In genomic region chrV:10677459-10677858, ce11 we compare ENCODE assay signal across 7 worm cellular contexts.
A peak's percentile ranks its signal among the peaks of the same experiment; 100 is the strongest.
TF ChIP-seq lines count a peak whose summit lies in the region.

No protein-coding gene starts in this region.

TF ChIP-seq in whole organism, L1 larva, 84 proteins besides CTCF, POLR2A, EP300 and RAD21 (continues in another document):
- peak; percentile 51 for TF ChIP-seq nhr-71 (tag; optimal IDR thresholded peaks at IDR 0.05; lab: Kevin White, UChicago)
- peak; percentile 5 for TF ChIP-seq mep-1 (tag; optimal IDR thresholded peaks at IDR 0.05; lab: Kevin White, UChicago)
- peak; percentile 18 for TF ChIP-seq unc-86 (tag; optimal IDR thresholded peaks at IDR 0.05; lab: Kevin White, UChicago)
- no peak for TF ChIP-seq ceh-90 (tag; optimal IDR thresholded peaks at IDR 0.05; lab: Kevin White, UChicago)
- no peak for TF ChIP-seq mdl-1 (tag; optimal IDR thresholded peaks at IDR 0.05; lab: Kevin White, UChicago)
- TF ChIP-seq lir-3 (tag; optimal IDR thresholded peaks at IDR 0.05; lab: Kevin White, UChicago; ENCODE audit: poor library complexity) = no peak
- TF ChIP-seq fkh-8 (tag; optimal IDR thresholded peaks at IDR 0.05; lab: Kevin White, UChicago) = peak; percentile 3
- peak; percentile 13 to 29 for TF ChIP-seq efl-1 (optimal IDR thresholded peaks at IDR 0.05; lab: Kevin White, UChicago)
- no peak for TF ChIP-seq efl-1 (GFP tag; optimal IDR thresholded peaks at IDR 0.05 in 1 of 2; lab: Kevin White, UChicago)
- no peak for TF ChIP-seq lin-13 (GFP tag; optimal IDR thresholded peaks at IDR 0.05; lab: Kevin White, UChicago)
- TF ChIP-seq dsc-1 (tag; optimal IDR thresholded peaks at IDR 0.05; lab: Kevin White, UChicago) = peak; percentile 50
- TF ChIP-seq zag-1 (tag; optimal IDR thresholded peaks at IDR 0.05; lab: Kevin White, UChicago) = peak; percentile 3
- no peak for TF ChIP-seq unc-62 (GFP tag; optimal IDR thresholded peaks at IDR 0.05; lab: Kevin White, UChicago)

TF ChIP-seq in whole organism, L2 larva, 48 proteins besides CTCF, POLR2A, EP300 and RAD21:
- TF ChIP-seq zag-1 (tag; optimal IDR thresholded peaks at IDR 0.05; lab: Kevin White, UChicago) (peak; percentile 70), Y55F3AM.14 (GFP tag; optimal IDR thresholded peaks at IDR 0.05; lab: Kevin White, UChicago) (peak; percentile 60), ama-1 (optimal IDR thresholded peaks at IDR 0.05; lab: Kevin White, UChicago) (no peak), crh-2 (tag; optimal IDR thresholded peaks at IDR 0.05; lab: Kevin White, UChicago) (peak; percentile 13), nhr-77 (tag; optimal IDR thresholded peaks at IDR 0.05; lab: Kevin White, UChicago) (no peak), unc-55 (GFP tag; optimal IDR thresholded peaks at IDR 0.05; lab: Kevin White, UChicago) (peak; percentile 66), lsy-2 (tag; optimal IDR thresholded peaks at IDR 0.05; lab: Kevin White, UChicago) (peak in 1 of 2 experiments; percentile 52), nhr-129 (tag; optimal IDR thresholded peaks at IDR 0.05; lab: Kevin White, UChicago) (peak; percentile 73), C34F6.9 (tag; optimal IDR thresholded peaks at IDR 0.05; lab: Kevin White, UChicago) (peak; percentile 81), lin-11 (tag; optimal IDR thresholded peaks at IDR 0.05; lab: Kevin White, UChicago) (peak; percentile 15), ZK546.5 (tag; optimal IDR thresholded peaks at IDR 0.05; lab: Kevin White, UChicago) (no peak), mdl-1 (tag; optimal IDR thresholded peaks at IDR 0.05; lab: Kevin White, UChicago) (peak in 1 of 2 experiments; percentile 41), F13H6.1 (tag; optimal IDR thresholded peaks at IDR 0.05; lab: Kevin White, UChicago) (peak; percentile 64)

TF ChIP-seq in whole organism, L3 larva, 47 proteins besides CTCF, POLR2A, EP300 and RAD21 (continues in another document):
- no peak for TF ChIP-seq unc-62 (GFP tag; optimal IDR thresholded peaks at IDR 0.05; lab: Kevin White, UChicago)
- peak; percentile 12 for TF ChIP-seq lin-15B (tag; optimal IDR thresholded peaks at IDR 0.05; lab: Kevin White, UChicago)
- no peak for TF ChIP-seq skn-1 (tag; optimal IDR thresholded peaks at IDR 0.05; lab: Kevin White, UChicago)
- TF ChIP-seq nhr-76 (tag; optimal IDR thresholded peaks at IDR 0.05; lab: Kevin White, UChicago) = no peak
- TF ChIP-seq nfya-1 (tag; optimal IDR thresholded peaks at IDR 0.05; lab: Kevin White, UChicago; ENCODE audit: insufficient read depth) = peak; percentile 63
- peak; percentile 24 for TF ChIP-seq ama-1 (optimal IDR thresholded peaks at IDR 0.05; lab: Kevin White, UChicago)
- no peak for TF ChIP-seq tbx-2 (tag; optimal IDR thresholded peaks at IDR 0.05; lab: Kevin White, UChicago)
- no peak for TF ChIP-seq nhr-11 (tag; optimal IDR thresholded peaks at IDR 0.05; lab: Kevin White, UChicago)
- TF ChIP-seq fkh-10 (GFP tag; optimal IDR thresholded peaks at IDR 0.05; lab: Kevin White, UChicago) = peak; percentile 61
- no peak for TF ChIP-seq ZK546.5 (tag; optimal IDR thresholded peaks at IDR 0.05; lab: Kevin White, UChicago)
- peak; percentile 5 for TF ChIP-seq lin-39 (tag; optimal IDR thresholded peaks at IDR 0.05; lab: Kevin White, UChicago)
- TF ChIP-seq nhr-28 (tag; optimal IDR thresholded peaks at IDR 0.05; lab: Kevin White, UChicago) = no peak
- no peak for TF ChIP-seq daf-12 (tag; optimal IDR thresholded peaks at IDR 0.05; lab: Kevin White, UChicago)
- TF ChIP-seq unc-39 (tag; optimal IDR thresholded peaks at IDR 0.05; lab: Kevin White, UChicago) = no peak

TF ChIP-seq in whole organism, L4 larva, 104 proteins besides CTCF, POLR2A, EP300 and RAD21 (continues in another document):
- TF ChIP-seq dpl-1 (GFP tag; optimal IDR thresholded peaks at IDR 0.05; lab: Kevin White, UChicago) (no peak), saeg-2 (GFP tag; IDR thresholded peaks at IDR 0.05; lab: Robert Waterston, UW) (no peak), lin-13 (GFP tag; optimal IDR thresholded peaks at IDR 0.05; lab: Kevin White, UChicago) (no peak), lin-39 (tag; optimal IDR thresholded peaks at IDR 0.05; lab: Kevin White, UChicago) (no peak), mdl-1 (tag; optimal IDR thresholded peaks at IDR 0.05; lab: Kevin White, UChicago) (peak in 1 of 2 experiments; percentile 27), Y5F2A.4 (GFP tag; optimal IDR thresholded peaks at IDR 0.05; lab: Kevin White, UChicago) (no peak), unc-39 (tag; optimal IDR thresholded peaks at IDR 0.05; lab: Kevin White, UChicago) (no peak), egl-27 (tag; optimal IDR thresholded peaks at IDR 0.05; lab: Kevin White, UChicago) (no peak), Y48G9A.11 (GFP tag; IDR thresholded peaks at IDR 0.05; lab: Robert Waterston, UW) (no peak), ctbp-1 (GFP tag; IDR thresholded peaks at IDR 0.05; lab: Robert Waterston, UW) (0 out of 2 replicates have a peak, but pooled peaks have one; percentile 22), D1046.2 (GFP tag; IDR thresholded peaks at IDR 0.05; lab: Robert Waterston, UW) (no peak), nhr-11 (tag; optimal IDR thresholded peaks at IDR 0.05; lab: Kevin White, UChicago) (peak; percentile 18), hlh-30 (tag; optimal IDR thresholded peaks at IDR 0.05; lab: Kevin White, UChicago; ENCODE audit: insufficient read depth) (peak; percentile 12), dmd-8 (GFP tag; IDR thresholded peaks at IDR 0.05; lab: Robert Waterston, UW) (no peak)

TF ChIP-seq in whole organism, late embryonic, 69 proteins besides CTCF, POLR2A, EP300 and RAD21 (continues in another document):
- TF ChIP-seq ceh-31 (tag; optimal IDR thresholded peaks at IDR 0.05; lab: Kevin White, UChicago) (peak; percentile 39), nhr-232 (tag; optimal IDR thresholded peaks at IDR 0.05; lab: Kevin White, UChicago) (no peak), zip-5 (tag; optimal IDR thresholded peaks at IDR 0.05; lab: Kevin White, UChicago) (no peak), pha-2 (tag; optimal IDR thresholded peaks at IDR 0.05; lab: Kevin White, UChicago) (no peak), sdc-2 (tag; optimal IDR thresholded peaks at IDR 0.05; lab: Kevin White, UChicago) (no peak), ceh-14 (tag; optimal IDR thresholded peaks at IDR 0.05; lab: Kevin White, UChicago) (no peak), ceh-22 (tag; optimal IDR thresholded peaks at IDR 0.05; lab: Kevin White, UChicago) (no peak), che-1 (tag; optimal IDR thresholded peaks at IDR 0.05; lab: Kevin White, UChicago) (no peak), nfya-1 (tag; optimal IDR thresholded peaks at IDR 0.05; lab: Kevin White, UChicago) (peak; percentile 28), hlh-15 (tag; optimal IDR thresholded peaks at IDR 0.05; lab: Kevin White, UChicago) (no peak), syd-9 (tag; optimal IDR thresholded peaks at IDR 0.05; lab: Kevin White, UChicago) (no peak), pha-4 (tag; optimal IDR thresholded peaks at IDR 0.05; lab: Kevin White, UChicago) (no peak), ceh-19 (GFP tag; optimal IDR thresholded peaks at IDR 0.05; lab: Kevin White, UChicago) (no peak), ceh-34 (tag; optimal IDR thresholded peaks at IDR 0.05; lab: Kevin White, UChicago) (no peak), unc-42 (tag; optimal IDR thresholded peaks at IDR 0.05; lab: Kevin White, UChicago) (peak; percentile 20), ceh-6 (GFP tag; optimal IDR thresholded peaks at IDR 0.05; lab: Kevin White, UChicago) (no peak)

TF ChIP-seq in whole organism, mixed stage, embryonic, 35 proteins besides CTCF, POLR2A, EP300 and RAD21:
- TF ChIP-seq blmp-1 (tag; optimal IDR thresholded peaks at IDR 0.05; lab: Kevin White, UChicago) (no peak), ces-1 (GFP tag; optimal IDR thresholded peaks at IDR 0.05; lab: Kevin White, UChicago) (peak; percentile 8)

TF ChIP-seq in whole organism, young adult, 124 proteins besides CTCF, POLR2A, EP300 and RAD21:
- peak; percentile 8 for TF ChIP-seq ceh-27 (GFP tag; optimal IDR thresholded peaks at IDR 0.05; lab: Kevin White, UChicago)
- no peak for TF ChIP-seq snpc-1.1 (tag; optimal IDR thresholded peaks at IDR 0.05; lab: Kevin White, UChicago; ENCODE audit: insufficient read depth)
- TF ChIP-seq K12H6.12 (tag; optimal IDR thresholded peaks at IDR 0.05; lab: Kevin White, UChicago) = peak; percentile 35
- TF ChIP-seq zfh-2 (GFP tag; conservative IDR thresholded peaks at IDR 0.05; lab: Robert Waterston, UW) = 0 out of 2 replicates have a peak, but pooled peaks have one; percentile 36
- TF ChIP-seq Y53G8AR.9 (GFP tag; conservative IDR thresholded peaks at IDR 0.05; lab: Robert Waterston, UW) = no peak
